Worm (Caenorhabditis elegans) whole organism, L1 larva: ENCODE data around the gene gdi-1.

Experiments used
- C04F5.9 ChIP-seq: sonication (generic microtip); optimal IDR thresholded peaks from 2 replicates; lab custom pipeline; 2016; ENCODE audit warnings: missing genetic modification characterization, missing compliant biosample characterization
- C16A3.4 ChIP-seq: fragments of 150-350 bp; optimal IDR thresholded peaks from 2 replicates; lab custom pipeline; 2014; ENCODE audit warnings: missing biosample characterization, missing genetic modification characterization
- C34B4.2 ChIP-seq: sonication (generic microtip); optimal IDR thresholded peaks from 2 replicates; lab custom pipeline; 2017; ENCODE audit warnings: mild to moderate bottlenecking, missing genetic modification characterization, missing compliant biosample characterization
- aha-1 ChIP-seq: fragments of 150-350 bp; optimal IDR thresholded peaks from 2 replicates; lab custom pipeline; 2014; ENCODE audit warnings: missing biosample characterization, missing genetic modification characterization
- alr-1 ChIP-seq: fragments of 200-800 bp; sonication (Bioruptor generic); optimal IDR thresholded peaks from 2 replicates; lab custom pipeline; 2018; ENCODE audit warnings: borderline replicate concordance, mild to moderate bottlenecking, missing genetic modification characterization, missing compliant biosample characterization
- ama-1 ChIP-seq: fragments of 150-350 bp; optimal IDR thresholded peaks from 2 replicates; lab custom pipeline; 2014
- ceh-63 ChIP-seq: fragments of 200-800 bp; sonication (Bioruptor generic); optimal IDR thresholded peaks from 2 replicates; lab custom pipeline; 2018; ENCODE audit warnings: mild to moderate bottlenecking, missing genetic modification characterization, missing compliant biosample characterization
- ceh-8 ChIP-seq: fragments of 200-800 bp; sonication (Bioruptor generic); optimal IDR thresholded peaks from 2 replicates; lab custom pipeline; 2018; ENCODE audit warnings: mild to moderate bottlenecking, missing genetic modification characterization, moderate library complexity, missing compliant biosample characterization
- ceh-82 ChIP-seq, 3 experiments: fragments of 150-350 bp in 1 of 3; sonication (generic microtip) in 2 of 3; optimal IDR thresholded peaks; 2 replicates each; lab custom pipeline; 2014 to 2017; ENCODE audit warnings: missing biosample characterization in 3 of 3, missing genetic modification characterization in 3 of 3
- ceh-88 ChIP-seq: fragments of 200-800 bp; sonication (Bioruptor generic); IDR thresholded peaks from 2 replicates; pipeline ENCODE4 v1.3.6; 2022; ENCODE audit warnings: missing genetic modification characterization, missing compliant biosample characterization
- ceh-90 ChIP-seq: sonication (generic microtip); optimal IDR thresholded peaks from 2 replicates; lab custom pipeline; 2016; ENCODE audit warnings: missing genetic modification characterization, missing compliant biosample characterization
- ces-1 ChIP-seq: fragments of 150-350 bp; optimal IDR thresholded peaks from 2 replicates; lab custom pipeline; 2014; ENCODE audit warnings: missing biosample characterization, missing genetic modification reagents, missing genetic modification characterization
- dsc-1 ChIP-seq: sonication (generic microtip); optimal IDR thresholded peaks from 2 replicates; lab custom pipeline; 2016; ENCODE audit warnings: mild to moderate bottlenecking, missing genetic modification characterization, missing compliant biosample characterization
- efl-1 ChIP-seq, 4 experiments: fragments of 150-350 bp; optimal IDR thresholded peaks in 3 of 4; peaks in 1 of 4; 1 replicate in 1 of 4; 2 replicates in 3 of 4; lab custom pipeline; 2014; ENCODE audit warnings: missing biosample characterization in 2 of 4, missing genetic modification characterization in 2 of 4, missing genetic modification reagents in 2 of 4
- efl-3 ChIP-seq: fragments of 200-800 bp; sonication (Bioruptor generic); optimal IDR thresholded peaks from 2 replicates; lab custom pipeline; 2018; ENCODE audit warnings: mild to moderate bottlenecking, missing genetic modification characterization, missing compliant biosample characterization
- egl-13 ChIP-seq: sonication (generic microtip); optimal IDR thresholded peaks from 2 replicates; lab custom pipeline; 2016; ENCODE audit warnings: missing genotype, missing genetic modification reagents, missing genetic modification characterization, missing compliant biosample characterization
- fkh-10 ChIP-seq: sonication (generic microtip); optimal IDR thresholded peaks from 2 replicates; lab custom pipeline; 2017; ENCODE audit warnings: missing biosample characterization, missing genetic modification reagents, missing genetic modification characterization
- fkh-4 ChIP-seq: sonication (generic microtip); optimal IDR thresholded peaks from 2 replicates; lab custom pipeline; 2016; ENCODE audit warnings: missing compliant biosample characterization, missing genetic modification characterization, borderline replicate concordance
- hlh-17 ChIP-seq: fragments of 200-800 bp; sonication (Bioruptor generic); optimal IDR thresholded peaks from 2 replicates; lab custom pipeline; 2018; ENCODE audit warnings: missing genetic modification characterization, mild to moderate bottlenecking, missing compliant biosample characterization, moderate library complexity, borderline replicate concordance
- hpl-2 ChIP-seq: fragments of 150-350 bp; optimal IDR thresholded peaks from 2 replicates; lab custom pipeline; 2014; ENCODE audit warnings: missing biosample characterization, missing genetic modification reagents, missing genetic modification characterization
- irx-1 ChIP-seq: sonication (generic microtip); optimal IDR thresholded peaks from 2 replicates; lab custom pipeline; 2016; ENCODE audit warnings: missing genetic modification characterization, missing compliant biosample characterization
- lin-13 ChIP-seq: fragments of 150-350 bp; optimal IDR thresholded peaks from 2 replicates; lab custom pipeline; 2014; ENCODE audit warnings: missing biosample characterization, missing genetic modification reagents, missing genetic modification characterization
- lin-15B ChIP-seq: fragments of 150-350 bp; sonication (generic microtip); optimal IDR thresholded peaks from 3 replicates; lab custom pipeline; 2014; ENCODE audit warnings: missing biosample characterization, missing genetic modification characterization
- lin-35 ChIP-seq, 2 experiments: fragments of 150-350 bp; optimal IDR thresholded peaks; 2 replicates each; lab custom pipeline; 2014; ENCODE audit warnings: missing biosample characterization in 2 of 2, missing genetic modification characterization in 2 of 2, missing genetic modification reagents in 2 of 2
- lsy-2 ChIP-seq, 2 experiments: fragments of 150-350 bp; optimal IDR thresholded peaks; 2 replicates each; lab custom pipeline; 2014; ENCODE audit warnings: missing biosample characterization in 2 of 2, missing genetic modification characterization in 2 of 2
- mdl-1 ChIP-seq, 2 experiments: fragments of 150-350 bp; optimal IDR thresholded peaks; 2 replicates each; lab custom pipeline; 2014 to 2017; ENCODE audit warnings: missing biosample characterization in 2 of 2, missing genetic modification characterization in 2 of 2, inconsistent platforms in 1 of 2
- nhr-11 ChIP-seq: fragments of 150-350 bp; optimal IDR thresholded peaks from 2 replicates; lab custom pipeline; 2014; ENCODE audit warnings: missing biosample characterization, missing genetic modification characterization
- nhr-12 ChIP-seq: sonication (generic microtip); optimal IDR thresholded peaks from 2 replicates; lab custom pipeline; 2017; ENCODE audit warnings: missing biosample characterization, missing genetic modification characterization
- nhr-20 ChIP-seq: sonication (generic microtip); optimal IDR thresholded peaks from 2 replicates; lab custom pipeline; 2016; ENCODE audit warnings: mild to moderate bottlenecking, missing genetic modification characterization, missing compliant biosample characterization
- nhr-47 ChIP-seq: sonication (generic microtip); optimal IDR thresholded peaks from 2 replicates; lab custom pipeline; 2016; ENCODE audit warnings: mild to moderate bottlenecking, missing genetic modification characterization, moderate library complexity, missing compliant biosample characterization
- nhr-77 ChIP-seq: fragments of 150-350 bp; optimal IDR thresholded peaks from 2 replicates; lab custom pipeline; 2014; ENCODE audit warnings: missing biosample characterization, missing genetic modification characterization
- nhr-85 ChIP-seq: sonication (generic microtip); peaks from one replicate; lab custom pipeline; 2016; ENCODE audit warnings: missing genetic modification characterization, inconsistent platforms, missing compliant biosample characterization
- pag-3 ChIP-seq: sonication (generic microtip); optimal IDR thresholded peaks from 2 replicates; lab custom pipeline; 2017; ENCODE audit warnings: missing genetic modification characterization, mild to moderate bottlenecking, missing compliant biosample characterization, antibody characterized with exemption, borderline replicate concordance; ENCODE audit not compliant: insufficient read depth
- pqm-1 ChIP-seq: sonication (generic microtip); optimal IDR thresholded peaks from 3 replicates; lab custom pipeline; 2017; ENCODE audit warnings: missing biosample characterization, missing genetic modification characterization
- rnt-1 ChIP-seq: sonication (generic microtip); optimal IDR thresholded peaks from 2 replicates; lab custom pipeline; 2016; ENCODE audit warnings: mild to moderate bottlenecking, missing genetic modification characterization, moderate library complexity, missing compliant biosample characterization
- skn-1 ChIP-seq: fragments of 150-350 bp; optimal IDR thresholded peaks from 2 replicates; lab custom pipeline; 2014; ENCODE audit warnings: missing biosample characterization, missing genetic modification characterization
- snpc-4 ChIP-seq: fragments of 150-350 bp; optimal IDR thresholded peaks from 2 replicates; lab custom pipeline; 2014; ENCODE audit warnings: missing biosample characterization, missing genetic modification characterization
- snu-23 ChIP-seq: sonication (generic microtip); optimal IDR thresholded peaks from 2 replicates; lab custom pipeline; 2016; ENCODE audit warnings: missing genetic modification characterization, missing compliant biosample characterization
- sox-4 ChIP-seq: sonication (generic microtip); optimal IDR thresholded peaks from 2 replicates; lab custom pipeline; 2016; ENCODE audit warnings: missing genetic modification characterization, missing compliant biosample characterization
- sptf-1 ChIP-seq: fragments of 150-350 bp; optimal IDR thresholded peaks from 2 replicates; lab custom pipeline; 2014; ENCODE audit warnings: missing biosample characterization, missing genetic modification characterization
- sup-37 ChIP-seq: fragments of 200-800 bp; sonication (Bioruptor generic); optimal IDR thresholded peaks from 2 replicates; lab custom pipeline; 2018; ENCODE audit warnings: mild to moderate bottlenecking, missing genetic modification characterization, missing compliant biosample characterization
- tlp-1 ChIP-seq: fragments of 150-350 bp; optimal IDR thresholded peaks from 2 replicates; lab custom pipeline; 2014; ENCODE audit warnings: missing biosample characterization, missing genetic modification characterization
- unc-62 ChIP-seq: fragments of 150-350 bp; optimal IDR thresholded peaks from 2 replicates; lab custom pipeline; 2014; ENCODE audit warnings: missing biosample characterization, missing genetic modification reagents, missing genetic modification characterization
- unc-86 ChIP-seq: sonication (generic microtip); optimal IDR thresholded peaks from 2 replicates; lab custom pipeline; 2016; ENCODE audit warnings: missing genetic modification characterization, missing compliant biosample characterization
- vab-15 ChIP-seq: sonication (generic microtip); optimal IDR thresholded peaks from 2 replicates; lab custom pipeline; 2017; ENCODE audit warnings: missing genotype, mild to moderate bottlenecking, missing genetic modification characterization, missing compliant biosample characterization
- xbp-1 ChIP-seq: sonication (generic microtip); optimal IDR thresholded peaks from 2 replicates; lab custom pipeline; 2016; ENCODE audit warnings: missing genetic modification characterization, missing compliant biosample characterization
- ztf-4 ChIP-seq: fragments of 150-350 bp; optimal IDR thresholded peaks from 2 replicates; lab custom pipeline; 2014; ENCODE audit warnings: missing biosample characterization, missing genetic modification characterization

The gdi-1 gene

ce11 chrIV:14824878-14825352, 32.2 kb upstream of the gdi-1 start, which contains the start of gene sec-61.A (continued):
- TF ChIP-seq dsc-1 (tag; lab: Kevin White, UChicago) (peak; percentile 78), ztf-4 (tag; lab: Kevin White, UChicago) (no peak), tlp-1 (tag; lab: Kevin White, UChicago) (no peak), lin-15B (tag; lab: Kevin White, UChicago) (peak; percentile 46), lsy-2 (tag; optimal IDR thresholded peaks at IDR 0.05; lab: Kevin White, UChicago) (peak; percentile 97 to 99), hpl-2 (GFP tag; lab: Kevin White, UChicago) (no peak), C34B4.2 (tag; lab: Kevin White, UChicago) (peak; percentile 29), nhr-11 (no peak), ceh-63 (GFP tag; lab: Kevin White, UChicago) (no peak), C16A3.4 (peak; percentile 40), sox-4 (tag; lab: Kevin White, UChicago) (peak; percentile 59), nhr-85 (tag; lab: Kevin White, UChicago) (peak; percentile 96), ceh-90 (tag; lab: Kevin White, UChicago) (peak; percentile 50), pqm-1 (tag; lab: Kevin White, UChicago) (no peak), fkh-10 (peak; percentile 46), nhr-20 (tag; lab: Kevin White, UChicago) (peak; percentile 87), ama-1 (lab: Kevin White, UChicago) (no peak), unc-86 (tag; lab: Kevin White, UChicago) (peak; percentile 85), pag-3 (no peak), efl-1 (optimal IDR thresholded peaks at IDR 0.05; lab: Kevin White, UChicago) (peak; percentile 79 to 87), efl-1 (GFP tag; optimal IDR thresholded peaks at IDR 0.05 in 1 of 2; lab: Kevin White, UChicago) (peak; percentile 66 to 93), efl-3 (GFP tag; lab: Kevin White, UChicago) (peak; percentile 31), hlh-17 (GFP tag; lab: Kevin White, UChicago) (no peak), egl-13 (peak; percentile 63), ceh-82 (tag; optimal IDR thresholded peaks at IDR 0.05; lab: Kevin White, UChicago) (peak in 2 of 3 experiments; percentile 34 to 47), lin-13 (GFP tag; lab: Kevin White, UChicago) (peak; percentile 60), fkh-4 (tag; lab: Kevin White, UChicago) (no peak), ceh-88 (GFP tag; lab: Robert Waterston, UW) (peak; percentile 58), rnt-1 (tag; lab: Kevin White, UChicago) (peak; percentile 34), snu-23 (peak; percentile 95), C04F5.9 (peak; percentile 62), sptf-1 (no peak), irx-1 (tag; lab: Kevin White, UChicago) (peak; percentile 80), alr-1 (no peak), skn-1 (peak; percentile 42), snpc-4 (peak; percentile 51), aha-1 (tag; lab: Kevin White, UChicago) (no peak), ceh-8 (no peak), ces-1 (GFP tag; lab: Kevin White, UChicago) (no peak), nhr-12 (no peak), lin-35 (GFP tag; optimal IDR thresholded peaks at IDR 0.05; lab: Kevin White, UChicago) (peak; percentile 84 to 85), mdl-1 (tag; optimal IDR thresholded peaks at IDR 0.05; lab: Kevin White, UChicago) (peak in 1 of 2 experiments; percentile 55)

ce11 chrIV:14824201-14824600, 31.5 kb upstream of the gdi-1 start:
- TF ChIP-seq nhr-11, result no peak
- TF ChIP-seq tlp-1 (tag; lab: Kevin White, UChicago), result no peak
- no peak for TF ChIP-seq sup-37 (GFP tag; lab: Kevin White, UChicago)
- TF ChIP-seq irx-1 (tag; lab: Kevin White, UChicago), result no peak
- TF ChIP-seq fkh-4 (tag; lab: Kevin White, UChicago), result no peak
- no peak for TF ChIP-seq nhr-20 (tag; lab: Kevin White, UChicago)
- no peak for TF ChIP-seq nhr-77 (tag; lab: Kevin White, UChicago)
- TF ChIP-seq unc-62 (GFP tag; lab: Kevin White, UChicago), result no peak
- no peak for TF ChIP-seq xbp-1 (tag; lab: Kevin White, UChicago)
- no peak for TF ChIP-seq C04F5.9
- TF ChIP-seq hlh-17 (GFP tag; lab: Kevin White, UChicago), result no peak
- TF ChIP-seq vab-15 (tag; lab: Kevin White, UChicago), result no peak
- TF ChIP-seq dsc-1 (tag; lab: Kevin White, UChicago), result no peak
- TF ChIP-seq nhr-47 (tag; lab: Kevin White, UChicago), result no peak
- no peak for TF ChIP-seq lsy-2 (tag; optimal IDR thresholded peaks at IDR 0.05; lab: Kevin White, UChicago)
